Fruit fly (Drosophila melanogaster) whole organism, wandering third instar larva: ENCODE measurements around the gene Zip71B.

Experiments
- Abd-B ChIP-seq: fragments of >200 bp; optimal IDR thresholded peaks from 2 replicates; lab custom pipeline; 2017; ENCODE audit warnings: missing biosample characterization, missing genetic modification characterization
- CG9705 ChIP-seq: fragments of 200-800 bp; sonication (Bioruptor generic); optimal IDR thresholded peaks from 2 replicates; lab custom pipeline; 2018; ENCODE audit warnings: missing biosample characterization, mild to moderate bottlenecking, missing genetic modification characterization
- CrebA ChIP-seq: fragments of 200-800 bp; sonication (Bioruptor generic); optimal IDR thresholded peaks from 2 replicates; lab custom pipeline; 2016; ENCODE audit warnings: missing biosample characterization, mild to moderate bottlenecking, missing genetic modification characterization, borderline replicate concordance
- Dfd ChIP-seq: fragments of >200 bp; optimal IDR thresholded peaks from 2 replicates; lab custom pipeline; 2017; ENCODE audit warnings: missing biosample characterization, missing genetic modification characterization
- GATAd ChIP-seq: sonication (Bioruptor generic); optimal IDR thresholded peaks from 2 replicates; lab custom pipeline; 2016; ENCODE audit warnings: missing biosample characterization, missing genetic modification characterization
- HLH106 ChIP-seq: fragments of 200-800 bp; optimal IDR thresholded peaks from 3 replicates; lab custom pipeline; 2019; ENCODE audit warnings: missing biosample characterization, mild to moderate bottlenecking, missing genetic modification characterization, moderate library complexity
- Hnf4 ChIP-seq: fragments of 200-800 bp; sonication (Bioruptor generic); optimal IDR thresholded peaks from 2 replicates; lab custom pipeline; 2016; ENCODE audit warnings: missing biosample characterization, mild to moderate bottlenecking, missing genetic modification characterization
- Hr83 ChIP-seq: fragments of 200-300 bp; sonication (Bioruptor generic); optimal IDR thresholded peaks from 2 replicates; lab custom pipeline; 2016; ENCODE audit warnings: missing biosample characterization, mild to moderate bottlenecking, missing genetic modification characterization, moderate library complexity; ENCODE audit not compliant: poor library complexity, severe bottlenecking
- Jra ChIP-seq: sonication (Bioruptor generic); optimal IDR thresholded peaks from 2 replicates; lab custom pipeline; 2016; ENCODE audit warnings: missing biosample characterization, missing genetic modification characterization
- Mio ChIP-seq: sonication (Bioruptor generic); optimal IDR thresholded peaks from 2 replicates; lab custom pipeline; 2016; ENCODE audit warnings: missing biosample characterization, missing genetic modification characterization
- N ChIP-seq: fragments of >200 bp; optimal IDR thresholded peaks from 2 replicates; lab custom pipeline; 2018; ENCODE audit warnings: missing biosample characterization, missing external identifiers, missing genetic modification characterization
- OdsH ChIP-seq: fragments of 200-800 bp; sonication (Bioruptor generic); optimal IDR thresholded peaks from 2 replicates; lab custom pipeline; 2016; ENCODE audit warnings: missing biosample characterization, mild to moderate bottlenecking, missing genetic modification characterization
- Sp1 ChIP-seq: fragments of 200-800 bp; sonication (Bioruptor generic); optimal IDR thresholded peaks from 3 replicates; lab custom pipeline; 2019; ENCODE audit warnings: missing biosample characterization, mild to moderate bottlenecking, missing genetic modification characterization, moderate library complexity
- br ChIP-seq: fragments of 200-800 bp; sonication (Bioruptor generic); optimal IDR thresholded peaks from 2 replicates; lab custom pipeline; 2016; ENCODE audit warnings: missing biosample characterization, missing genetic modification characterization
- brk ChIP-seq: fragments of 200-800 bp; sonication (Bioruptor generic); optimal IDR thresholded peaks from 2 replicates; lab custom pipeline; 2016; ENCODE audit warnings: missing biosample characterization, mild to moderate bottlenecking, missing genetic modification characterization
- dl ChIP-seq, 2 experiments: fragments of 175-275, 200-275 bp in 1 of 2; fragments of 200-275 bp in 1 of 2; sonication (Bioruptor generic); optimal IDR thresholded peaks; lab custom pipeline; 2018; ENCODE audit warnings: mild to moderate bottlenecking in 2 of 2, missing biosample characterization in 2 of 2, missing genetic modification characterization in 2 of 2, moderate library complexity in 2 of 2; ENCODE audit not compliant: partially characterized antibody in 2 of 2, insufficient read depth in 1 of 2
- dmrt93B ChIP-seq: fragments of 200-800 bp; sonication (Bioruptor generic); optimal IDR thresholded peaks from 2 replicates; lab custom pipeline; 2018; ENCODE audit warnings: missing biosample characterization, mild to moderate bottlenecking, missing genetic modification characterization
- ey ChIP-seq: fragments of 200-800 bp; sonication (Bioruptor generic); optimal IDR thresholded peaks from 2 replicates; lab custom pipeline; 2016; ENCODE audit warnings: missing biosample characterization, missing genetic modification characterization
- foxo ChIP-seq, 2 experiments: fragments of 200-800 bp; sonication (Bioruptor generic); optimal IDR thresholded peaks; 2 replicates in 1 of 2; 3 replicates in 1 of 2; lab custom pipeline; 2016 to 2017; ENCODE audit warnings: missing biosample characterization in 2 of 2, missing genetic modification characterization in 2 of 2
- fru ChIP-seq: fragments of 200-800 bp; sonication (Bioruptor generic); optimal IDR thresholded peaks from 3 replicates; lab custom pipeline; 2016; ENCODE audit warnings: missing biosample characterization, mild to moderate bottlenecking, missing genetic modification characterization
- h ChIP-seq: fragments of 200-800 bp; sonication (Bioruptor generic); optimal IDR thresholded peaks from 3 replicates; lab custom pipeline; 2016; ENCODE audit warnings: missing biosample characterization, mild to moderate bottlenecking, missing genetic modification characterization
- jim ChIP-seq: fragments of 175-275, 200-325 bp; sonication (Bioruptor generic); optimal IDR thresholded peaks from 2 replicates; lab custom pipeline; 2016; ENCODE audit warnings: missing biosample characterization, mild to moderate bottlenecking, missing genetic modification characterization
- lola ChIP-seq: fragments of >200 bp; optimal IDR thresholded peaks from 2 replicates; lab custom pipeline; 2017; ENCODE audit warnings: missing biosample characterization, missing genetic modification characterization
- pan ChIP-seq: fragments of >200 bp; optimal IDR thresholded peaks from 2 replicates; lab custom pipeline; 2017
- psq ChIP-seq: fragments of 200-800 bp; sonication (Bioruptor generic); optimal IDR thresholded peaks from 3 replicates; lab custom pipeline; 2017; ENCODE audit warnings: missing biosample characterization, mild to moderate bottlenecking, missing genetic modification characterization, moderate library complexity
- rgr ChIP-seq: fragments of 200-800 bp; sonication (Bioruptor generic); optimal IDR thresholded peaks from 3 replicates; lab custom pipeline; 2016; ENCODE audit warnings: missing biosample characterization, mild to moderate bottlenecking, missing genetic modification characterization
- sage ChIP-seq: fragments of 200-800 bp; sonication (Bioruptor generic); optimal IDR thresholded peaks from 2 replicates; lab custom pipeline; 2016; ENCODE audit warnings: missing biosample characterization, mild to moderate bottlenecking, missing genetic modification characterization
- sv ChIP-seq: fragments of 200-800 bp; sonication (Bioruptor generic); optimal IDR thresholded peaks from 3 replicates; lab custom pipeline; 2016; ENCODE audit warnings: missing biosample characterization, missing genetic modification characterization
- tai ChIP-seq: sonication (Bioruptor generic); optimal IDR thresholded peaks from 2 replicates; lab custom pipeline; 2016; ENCODE audit warnings: missing biosample characterization, missing genetic modification characterization
- usp ChIP-seq: fragments of >200 bp; optimal IDR thresholded peaks from 2 replicates; lab custom pipeline; 2017; ENCODE audit warnings: missing biosample characterization, missing genetic modification characterization
- woc ChIP-seq: sonication (Bioruptor generic); optimal IDR thresholded peaks from 2 replicates; lab custom pipeline; 2016; ENCODE audit warnings: missing biosample characterization, mild to moderate bottlenecking, missing genetic modification characterization

Gene Zip71B

DNA sequence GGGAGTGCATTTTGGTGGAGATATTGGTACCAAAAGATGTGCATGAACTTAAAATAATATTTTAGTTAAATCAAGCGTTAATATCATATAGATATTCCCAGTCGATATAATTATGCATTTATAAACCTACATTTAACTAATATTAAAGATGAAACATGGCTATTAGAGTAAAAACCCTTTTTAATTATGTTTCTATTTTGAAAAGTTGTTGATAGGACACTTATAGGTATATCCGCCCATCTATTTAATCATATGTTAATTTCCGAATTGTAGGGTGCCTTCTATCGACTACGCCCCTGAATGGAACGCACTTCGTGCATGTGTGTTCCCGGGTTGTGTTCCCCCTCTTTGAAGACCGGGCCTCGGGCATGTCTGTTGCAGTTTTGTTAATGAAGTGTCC is 13.7 kb downstream of the Zip71B start:
- peak in 1 of 2 experiments; percentile 4 for TF ChIP-seq foxo (GFP tag; optimal IDR thresholded peaks at IDR 0.05; lab: Kevin White, UChicago)
- no peak for TF ChIP-seq Mio (GFP tag; lab: Kevin White, UChicago)
- TF ChIP-seq HLH106 (tag; lab: Kevin White, UChicago) = no peak
- TF ChIP-seq dmrt93B (GFP tag; lab: Kevin White, UChicago) = no peak
- peak; percentile 16 for TF ChIP-seq h
- TF ChIP-seq Sp1 = peak; percentile 2
- TF ChIP-seq sage (GFP tag; lab: Kevin White, UChicago) = no peak
- TF ChIP-seq dl (GFP tag; optimal IDR thresholded peaks at IDR 0.05; lab: Kevin White, UChicago; ENCODE audit: insufficient read depth in 1 of 2, partially characterized antibody in 2 of 2) = no peak

DNA sequence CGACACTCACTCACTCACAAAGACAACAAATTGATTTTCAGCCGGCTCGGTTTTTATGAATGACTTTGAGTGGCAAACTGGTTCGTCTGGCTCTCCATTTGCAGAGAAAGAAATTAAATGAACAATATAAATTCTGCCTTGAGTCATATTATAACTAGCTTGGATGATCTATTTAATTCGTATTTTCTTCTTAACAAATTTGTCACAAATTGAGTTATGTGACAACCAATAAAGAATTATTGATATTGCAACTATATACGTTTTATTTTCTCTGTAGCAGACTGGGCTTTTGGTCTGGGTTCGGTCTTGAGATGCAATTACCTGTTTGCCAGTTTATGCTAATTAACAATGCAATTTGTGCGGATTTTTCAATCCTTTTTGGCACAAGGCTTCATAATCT is 14.7 kb downstream of the Zip71B start:
- TF ChIP-seq CrebA (GFP tag; lab: Kevin White, UChicago) (no peak), brk (no peak), HLH106 (tag; lab: Kevin White, UChicago) (peak; percentile 40), fru (GFP tag; lab: Kevin White, UChicago) (peak; percentile 70), usp (no peak), pan (lab: Kevin White, UChicago) (no peak), dl (GFP tag; optimal IDR thresholded peaks at IDR 0.05; lab: Kevin White, UChicago; ENCODE audit: insufficient read depth in 1 of 2, partially characterized antibody in 2 of 2) (no peak), woc (peak; percentile 4), CG9705 (GFP tag; lab: Kevin White, UChicago) (no peak), rgr (peak; percentile 44), h (peak; percentile 58), foxo (GFP tag; optimal IDR thresholded peaks at IDR 0.05; lab: Kevin White, UChicago) (peak in 1 of 2 experiments; percentile 75), psq (peak; percentile 11), jim (GFP tag; lab: Kevin White, UChicago) (no peak), Jra (peak; percentile 12), Hr83 (GFP tag; lab: Kevin White, UChicago) (no peak), tai (GFP tag; lab: Kevin White, UChicago) (no peak), Dfd (no peak), Hnf4 (GFP tag; lab: Kevin White, UChicago) (peak; percentile 51), Sp1 (peak; percentile 23), N (GFP tag; lab: Kevin White, UChicago) (no peak), ey (GFP tag; lab: Kevin White, UChicago) (peak; percentile 47), br (GFP tag; lab: Kevin White, UChicago) (peak; percentile 61), OdsH (GFP tag; lab: Kevin White, UChicago) (peak; percentile 25)

DNA sequence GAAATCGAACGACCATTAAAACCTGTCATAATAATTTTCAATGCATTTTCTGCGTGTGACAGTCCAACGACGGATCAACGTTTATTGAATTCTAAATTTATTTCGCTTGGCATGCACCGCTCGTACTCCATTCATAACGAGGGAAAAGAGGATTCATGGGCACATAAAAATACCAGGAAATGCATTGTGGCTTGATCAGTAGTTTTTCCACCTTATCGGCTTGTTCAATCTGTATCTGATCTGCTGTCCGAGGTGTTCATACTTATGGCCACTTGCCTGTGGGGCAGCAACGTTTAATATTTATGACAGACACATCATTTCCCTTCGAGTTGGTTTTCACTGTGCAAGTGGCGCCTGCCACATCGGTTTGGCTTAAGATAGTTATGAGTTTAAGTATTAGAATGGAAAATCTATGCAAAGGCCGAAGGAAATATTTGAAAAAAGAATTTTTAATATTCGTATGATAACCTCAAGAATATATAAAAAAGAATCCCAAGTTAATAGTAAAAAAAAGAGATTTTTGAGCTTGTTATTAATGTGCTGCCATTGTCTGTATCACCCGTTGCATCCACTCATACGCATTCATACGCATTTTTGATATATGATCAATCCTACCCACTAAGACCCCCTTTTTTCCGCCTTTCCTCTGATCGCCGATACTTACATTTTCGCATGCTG is 15.3 kb downstream of the Zip71B start:
- TF ChIP-seq HLH106 (tag; lab: Kevin White, UChicago) (peak; percentile 24), Jra (no peak), sv (GFP tag; lab: Kevin White, UChicago) (no peak), CG9705 (GFP tag; lab: Kevin White, UChicago) (no peak), psq (peak; percentile 7), lola (GFP tag; lab: Kevin White, UChicago) (no peak)
- TF ChIP-seq, all 38 proteins: peak for 2

- TF ChIP-seq dmrt93B (GFP tag; lab: Kevin White, UChicago) (no peak), Abd-B (no peak), fru (GFP tag; lab: Kevin White, UChicago) (no peak), psq (no peak), dl (GFP tag; optimal IDR thresholded peaks at IDR 0.05; lab: Kevin White, UChicago; ENCODE audit: insufficient read depth in 1 of 2, partially characterized antibody in 2 of 2) (no peak), h (no peak)
These were observed 17.6 kb downstream of the Zip71B start for dm6 chr3L:15009681-15010080.

DNA sequence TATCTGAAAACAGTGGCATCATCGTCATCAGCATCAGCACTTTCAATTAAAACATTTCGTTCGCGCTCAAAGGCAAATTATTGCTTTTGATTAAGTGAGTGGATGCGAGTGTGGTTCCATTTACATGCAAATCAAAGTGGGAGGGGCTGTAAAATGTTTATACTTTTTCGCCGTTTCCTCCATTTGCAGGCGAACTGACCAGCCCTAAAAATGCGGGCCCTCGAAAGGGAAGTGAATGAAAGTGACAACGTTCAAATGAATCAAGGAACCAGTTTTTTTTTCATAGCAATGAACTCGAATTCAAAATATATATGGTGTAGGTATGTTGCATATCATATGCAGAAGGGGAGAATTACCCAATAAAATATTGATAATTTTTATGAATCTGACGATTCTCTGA is 18.5 kb downstream of the Zip71B start:
- TF ChIP-seq GATAd = no peak
